Worm (Caenorhabditis elegans) whole organism, young adult: Measurements from ENCODE around the gene nhx-3.

ENCODE experiments used
- B0336.3 ChIP-seq: fragments of 200-800 bp; sonication (Bioruptor generic); IDR thresholded peaks from 2 replicates; pipeline ENCODE4 v1.3.6; 2022; ENCODE audit warnings: missing genetic modification characterization, missing compliant biosample characterization
- C06A6.2 ChIP-seq: fragments of 200-800 bp; sonication (Bioruptor generic); conservative IDR thresholded peaks from 2 replicates; pipeline ENCODE4 v1.3.6; 2022; ENCODE audit warnings: missing genetic modification characterization, missing compliant biosample characterization
- C17E4.6 ChIP-seq: fragments of 200-800 bp; sonication (Bioruptor generic); IDR thresholded peaks from 2 replicates; pipeline ENCODE4 v1.3.6; 2022; ENCODE audit warnings: missing genetic modification reagents, missing genetic modification characterization, missing compliant biosample characterization
- F33H1.4 ChIP-seq: fragments of 200-800 bp; sonication (Bioruptor generic); IDR thresholded peaks from 2 replicates; pipeline ENCODE4 v1.3.6; 2022; ENCODE audit warnings: missing genetic modification reagents, missing genetic modification characterization, missing compliant biosample characterization
- F37B4.10 ChIP-seq: fragments of 200-800 bp; sonication (Bioruptor generic); IDR thresholded peaks from 2 replicates; pipeline ENCODE4 v1.3.6; 2022; ENCODE audit warnings: missing genetic modification characterization, missing compliant biosample characterization
- F55B11.4 ChIP-seq: sonication (generic microtip); optimal IDR thresholded peaks from 2 replicates; lab custom pipeline; 2016; ENCODE audit warnings: missing compliant biosample characterization, missing genetic modification characterization, borderline replicate concordance; ENCODE audit not compliant: insufficient read depth
- F57A8.1 ChIP-seq: fragments of 200-800 bp; sonication (Bioruptor generic); optimal IDR thresholded peaks from 2 replicates; lab custom pipeline; 2018; ENCODE audit warnings: mild to moderate bottlenecking, missing genetic modification characterization, moderate library complexity, missing compliant biosample characterization
- F57C9.4 ChIP-seq: sonication (generic microtip); optimal IDR thresholded peaks from 2 replicates; lab custom pipeline; 2017; ENCODE audit warnings: mild to moderate bottlenecking, missing genetic modification characterization, missing compliant biosample characterization
- Y53G8AR.9 ChIP-seq: fragments of 200-800 bp; sonication (Bioruptor generic); conservative IDR thresholded peaks from 2 replicates; pipeline ENCODE4 v1.3.6; 2022; ENCODE audit warnings: missing genetic modification reagents, missing genetic modification characterization, missing compliant biosample characterization
- Y56A3A.18 ChIP-seq: fragments of 200-800 bp; sonication (Bioruptor generic); IDR thresholded peaks from 2 replicates; pipeline ENCODE4 v1.3.6; 2022; ENCODE audit warnings: missing genetic modification reagents, missing genetic modification characterization, missing compliant biosample characterization
- Y95B8A.8 ChIP-seq: fragments of 200-800 bp; sonication (Bioruptor generic); IDR thresholded peaks from 2 replicates; pipeline ENCODE4 v1.3.6; 2022; ENCODE audit warnings: missing genetic modification reagents, missing genetic modification characterization, missing compliant biosample characterization
- aptf-2 ChIP-seq: fragments of 200-800 bp; sonication (Bioruptor generic); conservative IDR thresholded peaks from 2 replicates; pipeline ENCODE4 v1.3.6; 2022; ENCODE audit warnings: missing genetic modification reagents, missing genetic modification characterization, missing compliant biosample characterization
- atf-7 ChIP-seq: sonication (generic microtip); optimal IDR thresholded peaks from 2 replicates; lab custom pipeline; 2017; ENCODE audit warnings: mild to moderate bottlenecking, missing genetic modification characterization, missing compliant biosample characterization
- cebp-2 ChIP-seq: fragments of 200-800 bp; sonication (Bioruptor generic); IDR thresholded peaks from 2 replicates; pipeline ENCODE4 v1.3.6; 2022; ENCODE audit warnings: missing genetic modification characterization, missing compliant biosample characterization
- ceh-58 ChIP-seq: fragments of 200-800 bp; sonication (Bioruptor generic); IDR thresholded peaks from 2 replicates; pipeline ENCODE4 v1.3.6; 2022; ENCODE audit warnings: missing genetic modification characterization, missing compliant biosample characterization
- chd-7 ChIP-seq: sonication (generic microtip); optimal IDR thresholded peaks from 2 replicates; lab custom pipeline; 2016; ENCODE audit warnings: mild to moderate bottlenecking, missing genetic modification characterization, moderate library complexity, missing compliant biosample characterization
- dpff-1 ChIP-seq: sonication (generic microtip); optimal IDR thresholded peaks from 2 replicates; lab custom pipeline; 2017; ENCODE audit warnings: mild to moderate bottlenecking, missing genetic modification characterization, missing compliant biosample characterization
- egl-18 ChIP-seq: fragments of 200-800 bp; sonication (Bioruptor generic); IDR thresholded peaks from 2 replicates; pipeline ENCODE4 v1.3.6; 2022; ENCODE audit warnings: missing genetic modification reagents, missing genetic modification characterization, missing compliant biosample characterization
- egl-44 ChIP-seq: fragments of 200-800 bp; sonication (Bioruptor generic); IDR thresholded peaks from 2 replicates; pipeline ENCODE4 v1.3.6; 2022; ENCODE audit warnings: missing genetic modification reagents, missing genetic modification characterization, missing compliant biosample characterization
- egrh-3 ChIP-seq: fragments of 200-800 bp; sonication (Bioruptor generic); IDR thresholded peaks from 2 replicates; pipeline ENCODE4 v1.3.6; 2022; ENCODE audit warnings: missing genetic modification reagents, missing genetic modification characterization, missing compliant biosample characterization
- hmg-1.2 ChIP-seq: fragments of 200-800 bp; sonication (Bioruptor generic); IDR thresholded peaks from 2 replicates; pipeline ENCODE4 v1.3.6; 2022; ENCODE audit warnings: missing genetic modification reagents, missing genetic modification characterization, missing compliant biosample characterization
- hsf-1 ChIP-seq: fragments of 200-800 bp; sonication (Bioruptor generic); IDR thresholded peaks from 2 replicates; pipeline ENCODE4 v1.3.6; 2022; ENCODE audit warnings: missing genetic modification reagents, missing genetic modification characterization, missing compliant biosample characterization
- madf-6 ChIP-seq: fragments of 200-800 bp; sonication (Bioruptor generic); IDR thresholded peaks from 2 replicates; pipeline ENCODE4 v1.3.6; 2022; ENCODE audit warnings: missing genetic modification reagents, missing genetic modification characterization, missing compliant biosample characterization
- madf-8 ChIP-seq: fragments of 200-800 bp; sonication (Bioruptor generic); conservative IDR thresholded peaks from 2 replicates; pipeline ENCODE4 v1.3.6; 2022; ENCODE audit warnings: missing genetic modification reagents, missing genetic modification characterization, missing compliant biosample characterization
- nhr-120 ChIP-seq: fragments of 200-800 bp; sonication (Bioruptor generic); IDR thresholded peaks from 2 replicates; pipeline ENCODE4 v1.3.6; 2022; ENCODE audit warnings: missing genetic modification characterization, missing compliant biosample characterization
- nhr-179 ChIP-seq: sonication (generic microtip); optimal IDR thresholded peaks from 2 replicates; lab custom pipeline; 2016; ENCODE audit warnings: mild to moderate bottlenecking, missing genetic modification characterization, missing compliant biosample characterization
- nhr-80 ChIP-seq: sonication (generic microtip); optimal IDR thresholded peaks from 2 replicates; lab custom pipeline; 2016; ENCODE audit warnings: missing genetic modification characterization, missing compliant biosample characterization
- snpc-1.1 ChIP-seq: sonication (generic microtip); optimal IDR thresholded peaks from 2 replicates; lab custom pipeline; 2017; ENCODE audit warnings: missing genetic modification characterization, mild to moderate bottlenecking, missing compliant biosample characterization, antibody characterized with exemption, moderate library complexity, missing genotype, missing genetic modification reagents; ENCODE audit not compliant: insufficient read depth
- snpc-1.3 ChIP-seq: sonication (generic microtip); optimal IDR thresholded peaks from 2 replicates; lab custom pipeline; 2017; ENCODE audit warnings: missing genetic modification characterization, mild to moderate bottlenecking, missing compliant biosample characterization, antibody characterized with exemption, moderate library complexity, missing genotype, missing genetic modification reagents; ENCODE audit not compliant: insufficient read depth
- somi-1 ChIP-seq: fragments of 200-800 bp; sonication (Bioruptor generic); optimal IDR thresholded peaks from 2 replicates; lab custom pipeline; 2018; ENCODE audit warnings: mild to moderate bottlenecking, missing genetic modification characterization, missing compliant biosample characterization
- tbp1 ChIP-seq: fragments of 200-800 bp; sonication (Bioruptor generic); optimal IDR thresholded peaks from 2 replicates; lab custom pipeline; 2018; ENCODE audit warnings: mild to moderate bottlenecking, missing genetic modification characterization, missing compliant biosample characterization
- unc-130 ChIP-seq: sonication (generic microtip); optimal IDR thresholded peaks from 2 replicates; lab custom pipeline; 2016; ENCODE audit warnings: missing genetic modification reagents, missing genetic modification characterization, missing compliant biosample characterization
- xnd-1 ChIP-seq: sonication (generic microtip); optimal IDR thresholded peaks from 2 replicates; lab custom pipeline; 2016; ENCODE audit warnings: missing genotype, missing genetic modification reagents, missing genetic modification characterization, missing compliant biosample characterization

Gene nhx-3

ce11 chrV:7527153-7527552, 18.2 kb downstream of the nhx-3 start, which contains the start of gene C54F6.17 (continued):
- TF ChIP-seq hsf-1 = no peak
- TF ChIP-seq nhr-179 (tag; lab: Kevin White, UChicago) = no peak
- TF ChIP-seq cebp-2 (GFP tag; lab: Robert Waterston, UW) = no peak
- no peak for TF ChIP-seq unc-130
- TF ChIP-seq snpc-1.1 (tag; lab: Kevin White, UChicago) = no peak

ce11 chrV:7525695-7526094, 19.6 kb downstream of the nhx-3 start, which contains the start of gene C54F6.18:
TSS of gene C54F6.18 (plus strand) at chrV:7525995.
- TF ChIP-seq egrh-3 (GFP tag; lab: Robert Waterston, UW) = no peak
- TF ChIP-seq C06A6.2 (GFP tag; lab: Robert Waterston, UW) = no peak
- no peak for TF ChIP-seq xnd-1
- no peak for TF ChIP-seq ceh-58 (GFP tag; lab: Robert Waterston, UW)
- TF ChIP-seq madf-6 (GFP tag; lab: Robert Waterston, UW) = no peak
- no peak for TF ChIP-seq tbp1 (GFP tag; lab: Kevin White, UChicago)
- TF ChIP-seq F37B4.10 (GFP tag; lab: Robert Waterston, UW) = no peak
- TF ChIP-seq somi-1 = no peak
- no peak for TF ChIP-seq chd-7
- TF ChIP-seq nhr-120 (GFP tag; lab: Robert Waterston, UW) = no peak
- no peak for TF ChIP-seq madf-8 (GFP tag; lab: Robert Waterston, UW)
- no peak for TF ChIP-seq dpff-1 (tag; lab: Kevin White, UChicago)
- no peak for TF ChIP-seq Y56A3A.18 (GFP tag; lab: Robert Waterston, UW)
- TF ChIP-seq aptf-2 (GFP tag; lab: Robert Waterston, UW) = no peak
- TF ChIP-seq F57A8.1 (GFP tag; lab: Kevin White, UChicago) = no peak
- no peak for TF ChIP-seq hsf-1
- TF ChIP-seq egl-18 (GFP tag; lab: Robert Waterston, UW) = no peak
- TF ChIP-seq atf-7 (tag; lab: Kevin White, UChicago) = no peak
- no peak for TF ChIP-seq nhr-80 (tag; lab: Kevin White, UChicago)

ce11 chrV:7524447-7524846, 20.9 kb downstream of the nhx-3 start, which contains the start of gene C54F6.20:
TSS of gene C54F6.20 (plus strand) at chrV:7524747.
- TF ChIP-seq snpc-1.3 (tag; lab: Kevin White, UChicago) = no peak
- TF ChIP-seq aptf-2 (GFP tag; lab: Robert Waterston, UW) = no peak
- TF ChIP-seq Y53G8AR.9 = no peak
- TF ChIP-seq egl-44 (GFP tag; lab: Robert Waterston, UW) = no peak
- TF ChIP-seq hmg-1.2 (GFP tag; lab: Robert Waterston, UW) = no peak
- TF ChIP-seq B0336.3 (GFP tag; lab: Robert Waterston, UW) = no peak
- no peak for TF ChIP-seq hsf-1

ce11 chrV:7523392-7523791, 21.9 kb downstream of the nhx-3 start, which contains the start of gene C54F6.6:
TSS of gene C54F6.6 (plus strand) at chrV:7523692.
- TF ChIP-seq Y95B8A.8 (no peak), F57C9.4 (tag; lab: Kevin White, UChicago) (no peak), F55B11.4 (tag; lab: Kevin White, UChicago) (no peak), somi-1 (no peak), C17E4.6 (GFP tag; lab: Robert Waterston, UW) (no peak), F33H1.4 (GFP tag; lab: Robert Waterston, UW) (no peak)

DNA sequence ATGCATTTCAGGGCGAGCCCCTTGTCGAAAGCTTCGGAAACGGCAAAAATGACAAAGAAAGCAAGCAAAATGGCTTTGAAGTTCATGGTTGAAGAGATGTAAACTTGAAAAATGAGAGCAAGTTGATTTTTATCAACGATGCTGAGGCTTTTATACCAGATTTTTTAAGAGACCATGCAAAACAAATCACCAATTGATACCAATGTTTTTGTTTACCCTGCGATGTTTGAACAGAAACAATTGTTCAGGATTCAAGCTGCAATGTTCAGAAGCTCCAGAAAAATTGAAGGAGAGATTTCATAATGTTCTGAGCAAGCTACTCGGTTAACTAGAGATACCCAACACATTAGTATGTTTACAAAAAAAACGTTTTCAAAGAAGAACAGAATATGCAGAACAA, 23.0 kb downstream of the nhx-3 start, which contains the start of gene C54F6.15:
TSS of gene C54F6.15 (minus strand) at position 101 of the 400 bp plus-strand sequence.
- TF ChIP-seq madf-6 (GFP tag; lab: Robert Waterston, UW) (no peak), F37B4.10 (GFP tag; lab: Robert Waterston, UW) (0 out of 2 replicates have a peak, but pooled peaks have one; percentile 46)
